Fruit fly (Drosophila melanogaster): Measurements from ENCODE around the gene CG6985.

DNA sequence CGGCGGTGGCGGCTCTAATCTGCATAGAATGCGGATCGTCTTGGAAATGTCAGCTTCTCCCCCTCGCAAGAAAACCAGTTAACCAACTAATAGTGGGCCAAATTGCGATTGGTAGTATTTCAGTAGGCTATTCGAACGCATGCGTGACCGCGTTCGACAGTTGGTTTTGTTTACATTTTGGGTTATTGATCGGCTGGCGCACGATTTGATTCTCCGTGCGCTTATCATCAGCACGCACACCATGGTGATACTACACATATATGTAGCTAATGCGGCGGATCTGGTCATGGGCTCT is 12.6 kb downstream of the CG6985 start:
- TF ChIP-seq p53 (GFP tag; optimal IDR thresholded peaks at IDR 0.05) (no peak), D (optimal IDR thresholded peaks at IDR 0.05) (no peak), D (GFP tag; optimal IDR thresholded peaks at IDR 0.05) (no peak), CG6689 (GFP tag; IDR thresholded peaks at IDR 0.05) (no peak), Adf1 (GFP tag; IDR thresholded peaks at IDR 0.05) (no peak), CG9437 (GFP tag; optimal IDR thresholded peaks at IDR 0.05) (no peak), sens-2 (GFP tag; IDR thresholded peaks at IDR 0.05) (no peak), gt (GFP tag; IDR thresholded peaks at IDR 0.05) (no peak), h (optimal IDR thresholded peaks at IDR 0.05) (no peak), Vsx1 (GFP tag; optimal IDR thresholded peaks at IDR 0.05) (no peak), Bteb2 (GFP tag; optimal IDR thresholded peaks at IDR 0.05) (no peak), gem (tag; optimal IDR thresholded peaks at IDR 0.05) (no peak)
